Fruit fly (Drosophila melanogaster): Measurements from ENCODE around the gene CG16713.

Gene CG16713

dm6 chr2L:3655698-3656105 lies 39.5 kb downstream of the CG16713 start (continued):
- no peak for TF ChIP-seq lov (optimal IDR thresholded peaks at IDR 0.05)
- TF ChIP-seq lov (GFP tag; IDR thresholded peaks at IDR 0.05), result peak; percentile 98
- TF ChIP-seq CG18619 (GFP tag; optimal IDR thresholded peaks at IDR 0.05), result peak; percentile 98
- peak; percentile 98 for TF ChIP-seq CG14014 (GFP tag; IDR thresholded peaks at IDR 0.05)
- peak; percentile 97 for TF ChIP-seq CG30431 (GFP tag; optimal IDR thresholded peaks at IDR 0.05)
- TF ChIP-seq MBD-R2 (GFP tag; IDR thresholded peaks at IDR 0.05), result peak; percentile 98
- no peak for TF ChIP-seq cg (GFP tag; optimal IDR thresholded peaks at IDR 0.05)
- peak; percentile 97 for TF ChIP-seq CG14710 (tag; optimal IDR thresholded peaks at IDR 0.05)
- peak; percentile 99 for TF ChIP-seq CG3281 (GFP tag; optimal IDR thresholded peaks at IDR 0.05)
- peak; percentile 84 for TF ChIP-seq CG3995 (GFP tag; optimal IDR thresholded peaks at IDR 0.05)
- peak; percentile 96 for TF ChIP-seq Rx (GFP tag; IDR thresholded peaks at IDR 0.05)
- peak; percentile 35 for TF ChIP-seq CG13287 (GFP tag; IDR thresholded peaks at IDR 0.05; ENCODE audit: partially characterized antibody)
- TF ChIP-seq cato (GFP tag; optimal IDR thresholded peaks at IDR 0.05; ENCODE audit: borderline replicate concordance), result peak; percentile 94
- TF ChIP-seq Kr (GFP tag; optimal IDR thresholded peaks at IDR 0.05), result peak; percentile 80
- peak; percentile 98 for TF ChIP-seq bcd (GFP tag; optimal IDR thresholded peaks at IDR 0.05)
- TF ChIP-seq maf-S (GFP tag; optimal IDR thresholded peaks at IDR 0.05), result peak; percentile 96
- TF ChIP-seq Tbp (GFP tag; optimal IDR thresholded peaks at IDR 0.05), result no peak
- peak; percentile 86 for TF ChIP-seq CkIIα-i1 (GFP tag; IDR thresholded peaks at IDR 0.05)
- TF ChIP-seq rib (GFP tag; IDR thresholded peaks at IDR 0.05), result peak; percentile 98
- peak; percentile 95 for TF ChIP-seq CG33213 (GFP tag; optimal IDR thresholded peaks at IDR 0.05)
- TF ChIP-seq CG10462 (GFP tag; optimal IDR thresholded peaks at IDR 0.05), result peak; percentile 96
- peak; percentile 97 for TF ChIP-seq CG4617 (GFP tag; optimal IDR thresholded peaks at IDR 0.05; ENCODE audit: borderline replicate concordance)
- TF ChIP-seq tna (GFP tag; IDR thresholded peaks at IDR 0.05; ENCODE audit: partially characterized antibody), result no peak
- TF ChIP-seq onecut (GFP tag; IDR thresholded peaks at IDR 0.05), result peak; percentile 96
- TF ChIP-seq Gug (GFP tag; IDR thresholded peaks at IDR 0.05), result peak; percentile 97
- peak; percentile 96 for TF ChIP-seq CG10431 (GFP tag; optimal IDR thresholded peaks at IDR 0.05)
- peak; percentile 89 for TF ChIP-seq Nf-YB (GFP tag; optimal IDR thresholded peaks at IDR 0.05)
- TF ChIP-seq Myb (GFP tag; optimal IDR thresholded peaks at IDR 0.05), result peak; percentile 91
- TF ChIP-seq stwl (tag; optimal IDR thresholded peaks at IDR 0.05), result peak; percentile 65
- TF ChIP-seq dimm (GFP tag; IDR thresholded peaks at IDR 0.05), result peak; percentile 95
- TF ChIP-seq eve (GFP tag; optimal IDR thresholded peaks at IDR 0.05), result peak in 1 of 2 experiments; percentile 99
- peak; percentile 95 for TF ChIP-seq nom (GFP tag; optimal IDR thresholded peaks at IDR 0.05)
- peak; percentile 65 for TF ChIP-seq z (GFP tag; IDR thresholded peaks at IDR 0.05)
- TF ChIP-seq CG13624 (GFP tag; optimal IDR thresholded peaks at IDR 0.05), result peak; percentile 99
- TF ChIP-seq NfI (GFP tag; optimal IDR thresholded peaks at IDR 0.05), result peak; percentile 99
- TF ChIP-seq CG31441 (GFP tag; IDR thresholded peaks at IDR 0.05), result peak; percentile 95
- TF ChIP-seq HLH54F (GFP tag; optimal IDR thresholded peaks at IDR 0.05), result peak; percentile 97
- peak; percentile 92 for TF ChIP-seq Lim3 (GFP tag; IDR thresholded peaks at IDR 0.05)
- TF ChIP-seq E2f1 (GFP tag; IDR thresholded peaks at IDR 0.05), result peak; percentile 98
- peak; percentile 97 for TF ChIP-seq run (tag; optimal IDR thresholded peaks at IDR 0.05)
- peak; percentile 98 for TF ChIP-seq CG13296 (GFP tag; optimal IDR thresholded peaks at IDR 0.05)
- TF ChIP-seq CG6654 (GFP tag; optimal IDR thresholded peaks at IDR 0.05), result peak; percentile 91
- TF ChIP-seq CG8281 (tag; optimal IDR thresholded peaks at IDR 0.05), result peak; percentile 92
- TF ChIP-seq Fer3 (tag; optimal IDR thresholded peaks at IDR 0.05), result peak; percentile 98
- peak; percentile 94 for TF ChIP-seq Atf3 (GFP tag; optimal IDR thresholded peaks at IDR 0.05)
- peak; percentile 97 for TF ChIP-seq Blimp-1 (GFP tag; optimal IDR thresholded peaks at IDR 0.05)
- peak; percentile 88 for TF ChIP-seq Neu2 (GFP tag; optimal IDR thresholded peaks at IDR 0.05; ENCODE audit: borderline replicate concordance)
- no peak for TF ChIP-seq h (optimal IDR thresholded peaks at IDR 0.05)
- no peak for TF ChIP-seq pita (GFP tag; optimal IDR thresholded peaks at IDR 0.05)
- peak; percentile 98 for TF ChIP-seq CG3847 (GFP tag; IDR thresholded peaks at IDR 0.05)
- TF ChIP-seq sna (GFP tag; IDR thresholded peaks at IDR 0.05; ENCODE audit: partially characterized antibody), result no peak
- peak; percentile 97 for TF ChIP-seq CG32767 (GFP tag; IDR thresholded peaks at IDR 0.05)
